Worm (Caenorhabditis elegans): ENCODE data around the gene M03F4.4.

DNA sequence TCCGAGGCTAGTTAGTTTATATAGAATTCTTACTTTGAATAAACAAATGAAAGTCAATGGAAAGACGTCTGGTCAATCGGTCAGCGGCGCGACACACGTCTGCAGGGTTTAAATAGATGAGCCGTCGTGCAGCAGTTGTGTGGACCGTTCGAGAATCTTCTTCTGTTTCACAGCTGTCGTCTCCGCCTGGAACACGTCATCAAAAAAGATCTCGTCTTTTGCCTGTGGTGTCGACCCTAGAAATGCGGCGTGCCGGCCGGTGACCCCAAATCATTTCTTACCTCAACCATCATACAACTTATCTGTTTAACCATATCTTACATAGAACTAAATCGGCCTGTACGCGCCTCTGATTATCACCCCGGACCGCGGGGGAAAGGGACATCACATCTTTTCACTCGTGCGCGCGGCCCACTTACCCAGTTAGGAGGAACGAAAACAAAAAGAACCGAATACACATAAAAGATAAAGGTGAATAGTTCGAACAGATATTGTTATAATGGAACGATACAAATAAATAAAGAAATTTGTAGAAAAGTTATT, 14.9 kb upstream of the M03F4.4 start:
- TF ChIP-seq aly-1 (tag; optimal IDR thresholded peaks at IDR 0.05) (no peak), ama-1 (optimal IDR thresholded peaks at IDR 0.05) (no peak), B0310.2 (tag; optimal IDR thresholded peaks at IDR 0.05) (no peak)

Data from whole organism, early embryonic.